Fruit fly (Drosophila melanogaster) whole organism, wandering third instar larva: ENCODE data around the gene CG31954.

Experiments
- Abd-B ChIP-seq: fragments of >200 bp; optimal IDR thresholded peaks from 2 replicates; lab custom pipeline; 2017; ENCODE audit warnings: missing biosample characterization, missing genetic modification characterization
- Dif ChIP-seq: fragments of 200-275, 200-300 bp; sonication (Bioruptor generic); optimal IDR thresholded peaks from 2 replicates; lab custom pipeline; 2018; ENCODE audit warnings: missing biosample characterization, missing genetic modification characterization; ENCODE audit not compliant: partially characterized antibody
- HLH106 ChIP-seq: fragments of 200-800 bp; optimal IDR thresholded peaks from 3 replicates; lab custom pipeline; 2019; ENCODE audit warnings: missing biosample characterization, mild to moderate bottlenecking, missing genetic modification characterization, moderate library complexity
- br ChIP-seq: fragments of 200-800 bp; sonication (Bioruptor generic); optimal IDR thresholded peaks from 2 replicates; lab custom pipeline; 2016; ENCODE audit warnings: missing biosample characterization, missing genetic modification characterization
- brk ChIP-seq: fragments of 200-800 bp; sonication (Bioruptor generic); optimal IDR thresholded peaks from 2 replicates; lab custom pipeline; 2016; ENCODE audit warnings: missing biosample characterization, mild to moderate bottlenecking, missing genetic modification characterization
- fru ChIP-seq: fragments of 200-800 bp; sonication (Bioruptor generic); optimal IDR thresholded peaks from 3 replicates; lab custom pipeline; 2016; ENCODE audit warnings: missing biosample characterization, mild to moderate bottlenecking, missing genetic modification characterization
- h ChIP-seq: fragments of 200-800 bp; sonication (Bioruptor generic); optimal IDR thresholded peaks from 3 replicates; lab custom pipeline; 2016; ENCODE audit warnings: missing biosample characterization, mild to moderate bottlenecking, missing genetic modification characterization
- lola ChIP-seq: fragments of >200 bp; optimal IDR thresholded peaks from 2 replicates; lab custom pipeline; 2017; ENCODE audit warnings: missing biosample characterization, missing genetic modification characterization
- psq ChIP-seq: fragments of 200-800 bp; sonication (Bioruptor generic); optimal IDR thresholded peaks from 3 replicates; lab custom pipeline; 2017; ENCODE audit warnings: missing biosample characterization, mild to moderate bottlenecking, missing genetic modification characterization, moderate library complexity
- rgr ChIP-seq: fragments of 200-800 bp; sonication (Bioruptor generic); optimal IDR thresholded peaks from 3 replicates; lab custom pipeline; 2016; ENCODE audit warnings: missing biosample characterization, mild to moderate bottlenecking, missing genetic modification characterization
- sv ChIP-seq: fragments of 200-800 bp; sonication (Bioruptor generic); optimal IDR thresholded peaks from 3 replicates; lab custom pipeline; 2016; ENCODE audit warnings: missing biosample characterization, missing genetic modification characterization
- woc ChIP-seq: sonication (Bioruptor generic); optimal IDR thresholded peaks from 2 replicates; lab custom pipeline; 2016; ENCODE audit warnings: missing biosample characterization, mild to moderate bottlenecking, missing genetic modification characterization

- no peak for TF ChIP-seq HLH106 (tag; lab: Kevin White, UChicago)
- no peak for TF ChIP-seq psq
- TF ChIP-seq sv (GFP tag; lab: Kevin White, UChicago) = peak; percentile 2
- TF ChIP-seq woc = peak; percentile 10
- TF ChIP-seq rgr (GFP tag; lab: Kevin White, UChicago) = no peak
- TF ChIP-seq brk (GFP tag; lab: Kevin White, UChicago) = no peak
- no peak for TF ChIP-seq br (GFP tag; lab: Kevin White, UChicago)
- TF ChIP-seq h (GFP tag; lab: Kevin White, UChicago) = no peak
- no peak for TF ChIP-seq fru
- no peak for TF ChIP-seq lola (GFP tag; lab: Kevin White, UChicago)
- TF ChIP-seq Dif (GFP tag; lab: Kevin White, UChicago) = no peak
- TF ChIP-seq Abd-B (GFP tag; lab: Kevin White, UChicago) = no peak
Measured at dm6 chr2L:3477057-3477755, 32.7 kb downstream of the CG31954 start.
